Worm (Caenorhabditis elegans) whole organism, young adult: ENCODE data around the gene T21D12.14.
A peak's percentile ranks its signal among the peaks of the same experiment; 100 is the strongest.

ENCODE experiments used
- B0336.3 ChIP-seq: fragments of 200-800 bp; sonication (Bioruptor generic); IDR thresholded peaks from 2 replicates; pipeline ENCODE4 v1.3.6; 2022; ENCODE audit warnings: missing genetic modification characterization, missing compliant biosample characterization
- hlh-12 ChIP-seq: sonication (generic microtip); optimal IDR thresholded peaks from 2 replicates; lab custom pipeline; 2016; ENCODE audit warnings: missing genetic modification characterization, missing compliant biosample characterization
- sdz-38 ChIP-seq: sonication (generic microtip); optimal IDR thresholded peaks from 2 replicates; lab custom pipeline; 2016; ENCODE audit warnings: missing genotype, missing genetic modification characterization, missing compliant biosample characterization
- ztf-6 ChIP-seq: fragments of 200-800 bp; sonication (Bioruptor generic); IDR thresholded peaks from 2 replicates; pipeline ENCODE4 v1.3.6; 2022; ENCODE audit warnings: missing genetic modification reagents, missing genetic modification characterization, missing compliant biosample characterization

ce11 chrIV:296849-297248, 8.9 kb upstream of the T21D12.14 start:
- TF ChIP-seq B0336.3 (GFP tag; lab: Robert Waterston, UW) (0 out of 2 replicates have a peak, but pooled peaks have one; percentile 21), ztf-6 (GFP tag; lab: Robert Waterston, UW) (no peak), hlh-12 (no peak), sdz-38 (tag; lab: Kevin White, UChicago) (no peak)
